Fruit fly (Drosophila melanogaster) whole organism, adult: ENCODE results near the gene armi.

Source experiments
- CG11617 ChIP-seq: fragments of 200-800 bp; sonication (Bioruptor generic); optimal IDR thresholded peaks from 2 replicates; lab custom pipeline; 2017; ENCODE audit warnings: mild to moderate bottlenecking, missing biosample characterization, missing genetic modification reagents, missing genetic modification characterization
- CG14711 ChIP-seq: fragments of 200-800 bp; sonication (Bioruptor generic); optimal IDR thresholded peaks from 2 replicates; lab custom pipeline; 2018; ENCODE audit warnings: missing biosample characterization, mild to moderate bottlenecking, missing genetic modification characterization, moderate library complexity
- CG1620 ChIP-seq: fragments of 200-800 bp; sonication (Bioruptor generic); optimal IDR thresholded peaks from 2 replicates; lab custom pipeline; 2016; ENCODE audit warnings: missing biosample characterization, missing genetic modification characterization
- CG33017 ChIP-seq: fragments of 200-800 bp; sonication (Bioruptor generic); optimal IDR thresholded peaks from 2 replicates; lab custom pipeline; 2018; ENCODE audit warnings: missing biosample characterization, mild to moderate bottlenecking, missing genetic modification characterization, moderate library complexity
- CG7045 ChIP-seq: fragments of 200-800 bp; sonication (Bioruptor generic); optimal IDR thresholded peaks from 2 replicates; lab custom pipeline; 2017; ENCODE audit warnings: missing biosample characterization, mild to moderate bottlenecking, missing genetic modification characterization
- Clk ChIP-seq: fragments of 200-800 bp; sonication (Bioruptor generic); optimal IDR thresholded peaks from 2 replicates; lab custom pipeline; 2017; ENCODE audit warnings: missing biosample characterization, missing genetic modification characterization
- Crg-1 ChIP-seq: fragments of 200-800 bp; sonication (Bioruptor generic); optimal IDR thresholded peaks from 2 replicates; lab custom pipeline; 2016; ENCODE audit warnings: missing biosample characterization, missing genetic modification characterization
- Mnt ChIP-seq: fragments of 200-800 bp; sonication (Bioruptor generic); optimal IDR thresholded peaks from 2 replicates; lab custom pipeline; 2016; ENCODE audit warnings: missing biosample characterization, mild to moderate bottlenecking, missing genetic modification characterization
- cic ChIP-seq: fragments of 200-800 bp; sonication (Bioruptor generic); optimal IDR thresholded peaks from 2 replicates; lab custom pipeline; 2017; ENCODE audit warnings: missing biosample characterization, mild to moderate bottlenecking, missing genetic modification characterization, moderate library complexity
- cnc ChIP-seq, 2 experiments: fragments of >200 bp; optimal IDR thresholded peaks; 2 replicates each; lab custom pipeline; 2017
- kay ChIP-seq: fragments of 200-800 bp; sonication (Bioruptor generic); peaks from one replicate; lab custom pipeline; 2016; ENCODE audit warnings: missing biosample characterization, missing genetic modification characterization, borderline replicate concordance
- pad ChIP-seq: fragments of 200-800 bp; sonication (Bioruptor generic); optimal IDR thresholded peaks from 3 replicates; lab custom pipeline; 2017; ENCODE audit warnings: missing biosample characterization, missing genetic modification characterization, mild to moderate bottlenecking, moderate library complexity, missing genetic modification reagents
- tj ChIP-seq: fragments of 200-800 bp; sonication (Bioruptor generic); optimal IDR thresholded peaks from 3 replicates; lab custom pipeline; 2017; ENCODE audit warnings: missing biosample characterization, mild to moderate bottlenecking, missing genetic modification characterization, moderate library complexity

DNA sequence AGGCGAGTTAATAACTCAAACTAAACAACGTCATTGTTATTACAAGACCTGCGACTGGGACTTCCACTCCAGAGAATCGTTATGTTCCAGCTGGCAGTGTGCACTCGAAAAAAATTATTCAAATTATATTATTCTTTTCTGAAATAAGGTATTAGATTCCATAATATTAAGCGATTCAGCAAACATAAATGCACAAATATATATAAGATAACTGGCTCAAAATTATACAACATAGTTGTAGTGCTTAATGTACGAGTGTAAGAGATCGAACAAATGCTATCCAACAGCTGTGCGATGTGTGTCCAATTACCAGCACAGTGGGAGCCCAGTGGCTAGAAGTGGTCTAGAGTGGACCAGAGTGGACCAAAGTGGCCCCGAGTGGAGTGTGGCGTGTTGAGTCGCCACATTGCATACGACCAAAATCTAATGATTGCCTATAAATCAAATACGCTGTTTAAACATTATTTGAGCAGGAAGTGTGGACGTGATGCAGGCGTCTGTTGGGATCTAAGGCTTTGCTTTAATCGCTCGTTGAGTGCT, 16.8 kb upstream of the armi start:
- TF ChIP-seq cic (GFP tag; lab: Kevin White, UChicago) (no peak), Crg-1 (GFP tag; lab: Kevin White, UChicago) (no peak), Clk (GFP tag; lab: Kevin White, UChicago) (no peak), CG14711 (no peak), pad (GFP tag; lab: Kevin White, UChicago) (no peak), cnc (optimal IDR thresholded peaks at IDR 0.05; lab: Kevin White, UChicago) (no peak), CG7045 (GFP tag; lab: Kevin White, UChicago) (no peak), CG1620 (GFP tag; lab: Kevin White, UChicago) (no peak), tj (GFP tag; lab: Kevin White, UChicago) (no peak), CG33017 (tag; lab: Kevin White, UChicago) (no peak), kay (GFP tag; lab: Kevin White, UChicago) (no peak), CG11617 (GFP tag; lab: Kevin White, UChicago) (no peak), Mnt (no peak)
